Worm (Caenorhabditis elegans) whole organism, mixed stage, embryonic: ENCODE measurements around the gene Y39B6A.41.

Source experiments
- M03D4.4 ChIP-seq: sonication (generic microtip); optimal IDR thresholded peaks from 2 replicates; lab custom pipeline; 2017; ENCODE audit warnings: mild to moderate bottlenecking, missing genetic modification characterization, missing compliant biosample characterization
- blmp-1 ChIP-seq: fragments of 150-350 bp; optimal IDR thresholded peaks from 2 replicates; lab custom pipeline; 2014; ENCODE audit warnings: missing biosample characterization, missing genetic modification characterization
- ces-1 ChIP-seq: fragments of 150-350 bp; optimal IDR thresholded peaks from 2 replicates; lab custom pipeline; 2014; ENCODE audit warnings: missing biosample characterization, missing genetic modification reagents, missing genetic modification characterization
- elt-3 ChIP-seq: fragments of 150-350 bp; optimal IDR thresholded peaks from 2 replicates; lab custom pipeline; 2014; ENCODE audit warnings: missing biosample characterization, missing genetic modification characterization
- nhr-12 ChIP-seq: fragments of 150-350 bp; optimal IDR thresholded peaks from 2 replicates; lab custom pipeline; 2014; ENCODE audit warnings: missing biosample characterization, missing genetic modification characterization
- nhr-237 ChIP-seq: fragments of 150-350 bp; optimal IDR thresholded peaks from 2 replicates; lab custom pipeline; 2014; ENCODE audit warnings: missing biosample characterization, missing genetic modification characterization
- nhr-28 ChIP-seq: fragments of 150-350 bp; optimal IDR thresholded peaks from 2 replicates; lab custom pipeline; 2014; ENCODE audit warnings: missing biosample characterization, missing genetic modification characterization
- snpc-4 ChIP-seq: fragments of 150-350 bp; optimal IDR thresholded peaks from 2 replicates; lab custom pipeline; 2014; ENCODE audit warnings: missing biosample characterization, missing genetic modification characterization
- unc-39 ChIP-seq: fragments of 150-350 bp; optimal IDR thresholded peaks from 2 replicates; lab custom pipeline; 2014; ENCODE audit warnings: missing biosample characterization, missing genetic modification characterization
- ztf-11 ChIP-seq: fragments of 150-350 bp; optimal IDR thresholded peaks from 2 replicates; lab custom pipeline; 2014; ENCODE audit warnings: missing biosample characterization, missing genetic modification characterization

ce11 chrV:18980980-18981529, 3.3 kb upstream of the Y39B6A.41 start, which contains the start of the genes mrps-35 and sws-1:
- no peak for TF ChIP-seq nhr-237
- TF ChIP-seq snpc-4: no peak
- TF ChIP-seq elt-3 (tag; lab: Kevin White, UChicago): no peak
- TF ChIP-seq nhr-12 (tag; lab: Kevin White, UChicago): no peak
- no peak for TF ChIP-seq blmp-1 (tag; lab: Kevin White, UChicago)
- TF ChIP-seq nhr-28 (tag; lab: Kevin White, UChicago): no peak
- TF ChIP-seq ztf-11: no peak
- TF ChIP-seq ces-1: no peak
- no peak for TF ChIP-seq M03D4.4 (tag; lab: Kevin White, UChicago)
- peak; percentile 21 for TF ChIP-seq unc-39 (tag; lab: Kevin White, UChicago)
